Fruit fly (Drosophila melanogaster): ENCODE measurements around the gene CG10725.

CG10725 gene

DNA sequence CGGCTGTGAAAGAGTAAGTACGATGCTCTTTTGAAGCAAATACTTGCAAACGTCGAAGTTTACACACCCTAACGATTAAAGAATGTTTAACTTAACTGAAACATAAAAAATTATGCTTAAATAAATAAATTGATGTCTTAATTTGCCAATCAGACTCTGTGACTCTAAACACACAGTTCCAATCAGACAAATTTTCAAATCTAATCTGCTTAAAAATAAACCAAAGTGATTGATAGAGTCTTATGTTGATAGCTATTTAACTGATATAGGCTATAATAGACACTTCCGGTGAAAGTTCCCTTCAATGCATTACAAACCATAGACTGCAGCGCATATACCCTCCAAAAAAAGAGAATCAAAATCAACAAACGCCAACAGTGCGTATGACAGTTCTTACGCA lies 13.8 kb downstream of the CG10725 start:
- peak; percentile 9 for TF ChIP-seq CG8159 (tag; optimal IDR thresholded peaks at IDR 0.05)
- TF ChIP-seq Pif1B (GFP tag; optimal IDR thresholded peaks at IDR 0.05), result no peak
- TF ChIP-seq CG14655 (GFP tag; optimal IDR thresholded peaks at IDR 0.05), result peak; percentile 31
- no peak for TF ChIP-seq CG15710 (tag; optimal IDR thresholded peaks at IDR 0.05)
- peak; percentile 44 for TF ChIP-seq CG8301 (tag; optimal IDR thresholded peaks at IDR 0.05)
- no peak for TF ChIP-seq fd96Ca (GFP tag; IDR thresholded peaks at IDR 0.05)
- TF ChIP-seq CG12605 (GFP tag; IDR thresholded peaks at IDR 0.05), result no peak
- no peak for TF ChIP-seq CG10348 (GFP tag; IDR thresholded peaks at IDR 0.05)
- TF ChIP-seq CG32121 (GFP tag; IDR thresholded peaks at IDR 0.05), result peak; percentile 66
- TF ChIP-seq rn (GFP tag; IDR thresholded peaks at IDR 0.05), result no peak
- peak; percentile 13 for TF ChIP-seq Snoo (tag; optimal IDR thresholded peaks at IDR 0.05)
- TF ChIP-seq gl (tag; optimal IDR thresholded peaks at IDR 0.05), result no peak

dm6 chr3L:13452281-13452680 lies 14.5 kb downstream of the CG10725 start:
- no peak for TF ChIP-seq Pif1A (GFP tag; optimal IDR thresholded peaks at IDR 0.05)
- 0 out of 3 replicates have a peak, but pooled peaks have one; percentile 44 for TF ChIP-seq CG4496 (GFP tag; IDR thresholded peaks at IDR 0.05)
- no peak for TF ChIP-seq gl (tag; optimal IDR thresholded peaks at IDR 0.05)
- no peak for TF ChIP-seq CG15710 (tag; optimal IDR thresholded peaks at IDR 0.05)
- TF ChIP-seq CG32121 (GFP tag; IDR thresholded peaks at IDR 0.05), result peak; percentile 74
- peak; percentile 33; the same call in 1 of the 2 replicates for TF ChIP-seq Ets98B (GFP tag; IDR thresholded peaks at IDR 0.05)
- no peak for TF ChIP-seq Snoo (tag; optimal IDR thresholded peaks at IDR 0.05)
- TF ChIP-seq fd96Ca (GFP tag; IDR thresholded peaks at IDR 0.05), result peak; percentile 64; the same call in 2 of the 3 replicates
- no peak for TF ChIP-seq CG8159 (tag; optimal IDR thresholded peaks at IDR 0.05)
- no peak for TF ChIP-seq D1 (tag; optimal IDR thresholded peaks at IDR 0.05)
- no peak for TF ChIP-seq CG34367 (tag; optimal IDR thresholded peaks at IDR 0.05)
- TF ChIP-seq Pif1B (GFP tag; optimal IDR thresholded peaks at IDR 0.05), result no peak
- no peak for TF ChIP-seq CG8301 (tag; optimal IDR thresholded peaks at IDR 0.05)
- TF ChIP-seq CG17806 (tag; optimal IDR thresholded peaks at IDR 0.05), result no peak
- TF ChIP-seq CG9948 (tag; optimal IDR thresholded peaks at IDR 0.05), result no peak
- TF ChIP-seq CG12605 (GFP tag; IDR thresholded peaks at IDR 0.05), result no peak
- TF ChIP-seq rn (GFP tag; IDR thresholded peaks at IDR 0.05), result 0 out of 2 replicates have a peak, but pooled peaks have one; percentile 13
- TF ChIP-seq CG10348 (GFP tag; IDR thresholded peaks at IDR 0.05), result no peak
- TF ChIP-seq EcR (GFP tag; optimal IDR thresholded peaks at IDR 0.05), result no peak
- peak; percentile 14 for TF ChIP-seq CG14655 (GFP tag; optimal IDR thresholded peaks at IDR 0.05)
- no peak for TF ChIP-seq CG13204 (GFP tag; optimal IDR thresholded peaks at IDR 0.05)

dm6 chr3L:13454755-13455154 lies 17.0 kb downstream of the CG10725 start:
- no peak for TF ChIP-seq CG14655 (GFP tag; optimal IDR thresholded peaks at IDR 0.05)

DNA sequence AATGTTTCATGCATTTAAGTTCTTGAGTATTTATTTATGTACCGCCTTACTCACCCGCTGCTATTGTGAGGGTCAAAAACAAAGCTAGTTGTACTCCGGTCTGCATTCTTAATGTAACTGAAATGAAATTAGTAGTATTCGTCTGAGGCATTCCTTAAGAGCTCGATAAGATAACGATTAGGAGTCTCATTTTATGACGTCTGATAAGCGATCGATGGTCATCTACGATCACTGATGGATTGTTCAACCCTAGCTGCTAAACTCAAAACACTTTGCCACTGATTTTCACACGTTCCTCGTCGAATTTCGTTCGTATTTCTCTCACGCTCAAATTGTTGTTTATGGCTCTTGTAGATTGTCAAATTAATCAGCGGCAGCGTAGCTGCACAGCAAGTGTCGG lies 19.4 kb downstream of the CG10725 start, which contains the start of gene CG10116:
CG10116 (minus strand) TSS at position 106 of the 400 bp plus-strand sequence.
- TF ChIP-seq CG8159 (tag; optimal IDR thresholded peaks at IDR 0.05) (no peak), CG15710 (tag; optimal IDR thresholded peaks at IDR 0.05) (no peak), EcR (GFP tag; optimal IDR thresholded peaks at IDR 0.05) (no peak), rn (GFP tag; IDR thresholded peaks at IDR 0.05) (no peak), CG14655 (GFP tag; optimal IDR thresholded peaks at IDR 0.05) (no peak), gl (tag; optimal IDR thresholded peaks at IDR 0.05) (no peak), CG10348 (GFP tag; IDR thresholded peaks at IDR 0.05) (no peak), CG17806 (tag; optimal IDR thresholded peaks at IDR 0.05) (no peak), CG32121 (GFP tag; IDR thresholded peaks at IDR 0.05) (no peak), CG4496 (GFP tag; IDR thresholded peaks at IDR 0.05) (no peak), CG9948 (tag; optimal IDR thresholded peaks at IDR 0.05) (no peak)

- TF ChIP-seq CG10348 (GFP tag; IDR thresholded peaks at IDR 0.05), result no peak
- TF ChIP-seq CG17806 (tag; optimal IDR thresholded peaks at IDR 0.05), result no peak
Observed at dm6 chr3L:13474607-13475006, 36.9 kb downstream of the CG10725 start, which contains the start of gene CG10089. TSS of gene CG10089 (minus strand) at chr3L:13474787.

dm6 chr3L:13476070-13476469 lies 38.3 kb downstream of the CG10725 start:
- TF ChIP-seq CG8301 (tag; optimal IDR thresholded peaks at IDR 0.05) (peak; percentile 15), CG12605 (GFP tag; IDR thresholded peaks at IDR 0.05) (peak; percentile 18; the same call in 1 of the 2 replicates), Pif1A (GFP tag; optimal IDR thresholded peaks at IDR 0.05) (no peak)

DNA sequence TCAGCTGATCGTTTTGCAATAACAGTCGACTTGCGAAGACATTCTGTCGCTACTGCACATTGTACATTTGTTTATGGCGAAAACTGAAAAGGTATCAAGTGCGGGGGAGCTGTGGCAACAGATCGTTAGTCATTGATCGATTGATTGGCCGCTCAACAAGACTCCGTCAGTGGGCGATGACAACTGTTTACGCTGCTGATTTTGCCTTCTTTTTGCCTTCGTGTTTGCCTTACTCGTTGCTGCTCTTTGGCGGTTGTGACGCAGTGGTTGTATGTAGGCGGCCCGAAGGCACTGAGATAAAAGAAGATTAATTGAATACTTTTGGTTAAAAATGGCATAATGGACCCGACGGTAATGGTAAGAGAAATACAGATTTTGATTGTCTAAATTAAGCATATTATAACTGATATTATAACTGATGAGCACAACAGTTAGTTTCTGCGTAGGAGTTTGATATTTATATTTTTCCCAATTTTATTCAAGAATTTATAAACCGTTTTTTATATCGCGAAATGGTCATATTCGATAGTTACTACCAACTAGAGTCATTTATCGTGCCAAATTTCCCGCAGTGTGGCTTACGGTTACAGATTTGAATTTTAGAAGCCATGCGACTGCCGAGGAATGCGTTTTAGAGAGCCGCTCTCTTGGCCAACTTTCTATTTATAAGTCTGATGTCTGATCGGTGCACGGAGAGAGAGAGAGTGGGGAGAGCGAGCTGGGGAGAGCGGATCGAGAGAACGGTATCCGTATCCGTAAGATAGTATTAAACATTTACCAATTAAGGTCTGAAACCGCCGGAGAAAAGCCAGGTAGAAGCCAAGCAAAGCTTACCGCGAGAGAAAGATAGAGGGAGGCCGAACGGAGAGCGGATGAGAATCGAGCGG lies 39.1 kb downstream of the CG10725 start:
- TF ChIP-seq CG15710 (tag; optimal IDR thresholded peaks at IDR 0.05) (peak; percentile 93), CG32121 (GFP tag; IDR thresholded peaks at IDR 0.05) (peak; percentile 94), EcR (GFP tag; optimal IDR thresholded peaks at IDR 0.05) (no peak), CG34367 (tag; optimal IDR thresholded peaks at IDR 0.05) (peak; percentile 91), CG10348 (GFP tag; IDR thresholded peaks at IDR 0.05) (peak; percentile 71), Pif1B (GFP tag; optimal IDR thresholded peaks at IDR 0.05) (peak; percentile 81), CG14655 (GFP tag; optimal IDR thresholded peaks at IDR 0.05) (peak; percentile 97), rn (GFP tag; IDR thresholded peaks at IDR 0.05) (peak; percentile 87), Pif1A (GFP tag; optimal IDR thresholded peaks at IDR 0.05) (peak; percentile 88), CG8159 (tag; optimal IDR thresholded peaks at IDR 0.05) (peak; percentile 90), Ets98B (GFP tag; IDR thresholded peaks at IDR 0.05) (peak; percentile 90), CG4496 (GFP tag; IDR thresholded peaks at IDR 0.05) (peak; percentile 88), CG8301 (tag; optimal IDR thresholded peaks at IDR 0.05) (peak; percentile 97), CG17806 (tag; optimal IDR thresholded peaks at IDR 0.05) (peak; percentile 89), D1 (tag; optimal IDR thresholded peaks at IDR 0.05) (peak; percentile 92), gl (tag; optimal IDR thresholded peaks at IDR 0.05) (peak; percentile 72), CG13204 (GFP tag; optimal IDR thresholded peaks at IDR 0.05) (peak; percentile 60), Snoo (tag; optimal IDR thresholded peaks at IDR 0.05) (peak; percentile 79), fd96Ca (GFP tag; IDR thresholded peaks at IDR 0.05) (peak; percentile 86), CG9948 (tag; optimal IDR thresholded peaks at IDR 0.05) (peak; percentile 95), CG12605 (GFP tag; IDR thresholded peaks at IDR 0.05) (peak; percentile 75)
